Fruit fly (Drosophila melanogaster): ENCODE measurements around the gene CG17270.
A peak's percentile ranks its signal among the peaks of the same experiment; 100 is the strongest.

- peak; percentile 23 for TF ChIP-seq h (GFP tag; optimal IDR thresholded peaks at IDR 0.05)
- no peak for TF ChIP-seq psq (GFP tag; optimal IDR thresholded peaks at IDR 0.05)
- TF ChIP-seq CG32264 (GFP tag; optimal IDR thresholded peaks at IDR 0.05), result no peak
- TF ChIP-seq usp (GFP tag; optimal IDR thresholded peaks at IDR 0.05), result no peak
- TF ChIP-seq br (GFP tag; optimal IDR thresholded peaks at IDR 0.05), result peak; percentile 51
- no peak for TF ChIP-seq Abd-B (GFP tag; optimal IDR thresholded peaks at IDR 0.05)
- TF ChIP-seq tai (GFP tag; optimal IDR thresholded peaks at IDR 0.05), result no peak
- no peak for TF ChIP-seq Vsx2 (GFP tag; optimal IDR thresholded peaks at IDR 0.05; ENCODE audit: partially characterized antibody)
- TF ChIP-seq Hr78 (GFP tag; optimal IDR thresholded peaks at IDR 0.05), result no peak
- TF ChIP-seq Hr83 (GFP tag; optimal IDR thresholded peaks at IDR 0.05; ENCODE audit: poor library complexity, severe bottlenecking), result peak; percentile 11
- no peak for TF ChIP-seq Dfd (GFP tag; optimal IDR thresholded peaks at IDR 0.05)
- TF ChIP-seq Myc (optimal IDR thresholded peaks at IDR 0.05), result no peak
These were observed 10.0 kb upstream of the CG17270 start for dm6 chr3R:20828520-20829415.

All from whole organism, wandering third instar larva.